Worm (Caenorhabditis elegans): ENCODE results near the gene lea-1.
A peak's percentile ranks its signal among the peaks of the same experiment; 100 is the strongest.

Gene lea-1

ce11 chrV:10019083-10019624 is 7.4 kb downstream of the lea-1 start:
- TF ChIP-seq him-1 (tag; optimal IDR thresholded peaks at IDR 0.05) = no peak
- TF ChIP-seq dao-5 (tag; optimal IDR thresholded peaks at IDR 0.05) = no peak
- no peak for TF ChIP-seq W03F9.2 (tag; optimal IDR thresholded peaks at IDR 0.05)

ce11 chrV:10019934-10020333 is 8.2 kb downstream of the lea-1 start:
- TF ChIP-seq dao-5 (tag; optimal IDR thresholded peaks at IDR 0.05) (no peak), him-1 (tag; optimal IDR thresholded peaks at IDR 0.05) (no peak), W03F9.2 (tag; optimal IDR thresholded peaks at IDR 0.05) (no peak)

- TF ChIP-seq W03F9.2 (tag; optimal IDR thresholded peaks at IDR 0.05) (no peak), him-1 (tag; optimal IDR thresholded peaks at IDR 0.05) (no peak), dao-5 (tag; optimal IDR thresholded peaks at IDR 0.05) (no peak)
Observed at ce11 chrV:10023062-10023536, 11.4 kb downstream of the lea-1 start.

- TF ChIP-seq him-1 (tag; optimal IDR thresholded peaks at IDR 0.05) = no peak
- TF ChIP-seq dao-5 (tag; optimal IDR thresholded peaks at IDR 0.05) = no peak
- no peak for TF ChIP-seq W03F9.2 (tag; optimal IDR thresholded peaks at IDR 0.05)
Observed at ce11 chrV:10030992-10031383, 19.3 kb downstream of the lea-1 start, which contains the start of gene acl-2. Gene acl-2, minus strand, starts transcription at chrV:10031092.

ce11 chrV:10031384-10032171 is 19.9 kb downstream of the lea-1 start:
- no peak for TF ChIP-seq dao-5 (tag; optimal IDR thresholded peaks at IDR 0.05)
- TF ChIP-seq W03F9.2 (tag; optimal IDR thresholded peaks at IDR 0.05) = no peak
- no peak for TF ChIP-seq him-1 (tag; optimal IDR thresholded peaks at IDR 0.05)

- no peak for TF ChIP-seq dao-5 (tag; optimal IDR thresholded peaks at IDR 0.05)
- TF ChIP-seq him-1 (tag; optimal IDR thresholded peaks at IDR 0.05) = no peak
- TF ChIP-seq W03F9.2 (tag; optimal IDR thresholded peaks at IDR 0.05) = no peak
Observed at ce11 chrV:10035586-10035985, 23.9 kb downstream of the lea-1 start.

ce11 chrV:10036275-10036674 is 24.6 kb downstream of the lea-1 start, which contains the start of gene T06E8.2:
Gene T06E8.2, minus strand, starts transcription at chrV:10036413.
- TF ChIP-seq W03F9.2 (tag; optimal IDR thresholded peaks at IDR 0.05) = no peak
- no peak for TF ChIP-seq him-1 (tag; optimal IDR thresholded peaks at IDR 0.05)
- TF ChIP-seq dao-5 (tag; optimal IDR thresholded peaks at IDR 0.05) = no peak

- TF ChIP-seq him-1 (tag; optimal IDR thresholded peaks at IDR 0.05) (no peak), W03F9.2 (tag; optimal IDR thresholded peaks at IDR 0.05) (no peak), dao-5 (tag; optimal IDR thresholded peaks at IDR 0.05) (no peak)
Observed at ce11 chrV:10037040-10037439, 25.3 kb downstream of the lea-1 start, which contains the start of gene F57A8.1. Gene F57A8.1, plus strand, starts transcription at chrV:10037340.

ce11 chrV:10039837-10040236 is 28.1 kb downstream of the lea-1 start:
- peak; percentile 58 for TF ChIP-seq W03F9.2 (tag; optimal IDR thresholded peaks at IDR 0.05)
- no peak for TF ChIP-seq dao-5 (tag; optimal IDR thresholded peaks at IDR 0.05)

ce11 chrV:10041484-10041883 is 29.8 kb downstream of the lea-1 start:
- TF ChIP-seq him-1 (tag; optimal IDR thresholded peaks at IDR 0.05) = no peak
- TF ChIP-seq dao-5 (tag; optimal IDR thresholded peaks at IDR 0.05) = no peak
- no peak for TF ChIP-seq W03F9.2 (tag; optimal IDR thresholded peaks at IDR 0.05)

ce11 chrV:10042254-10042653 is 30.5 kb downstream of the lea-1 start:
- TF ChIP-seq dao-5 (tag; optimal IDR thresholded peaks at IDR 0.05) (no peak), him-1 (tag; optimal IDR thresholded peaks at IDR 0.05) (peak; percentile 29)

ce11 chrV:10043234-10043796 is 31.6 kb downstream of the lea-1 start, which contains the start of gene T06E8.8:
Gene T06E8.8, plus strand, starts transcription at chrV:10043746.
- TF ChIP-seq dao-5 (tag; optimal IDR thresholded peaks at IDR 0.05) = no peak
- TF ChIP-seq W03F9.2 (tag; optimal IDR thresholded peaks at IDR 0.05) = no peak
- TF ChIP-seq him-1 (tag; optimal IDR thresholded peaks at IDR 0.05) = no peak

- TF ChIP-seq dao-5 (tag; optimal IDR thresholded peaks at IDR 0.05) = no peak
- no peak for TF ChIP-seq him-1 (tag; optimal IDR thresholded peaks at IDR 0.05)
- no peak for TF ChIP-seq W03F9.2 (tag; optimal IDR thresholded peaks at IDR 0.05)
Observed at ce11 chrV:10044735-10045134, 33.0 kb downstream of the lea-1 start.

- TF ChIP-seq him-1 (tag; optimal IDR thresholded peaks at IDR 0.05) (no peak), dao-5 (tag; optimal IDR thresholded peaks at IDR 0.05) (no peak), W03F9.2 (tag; optimal IDR thresholded peaks at IDR 0.05) (no peak)
Observed at ce11 chrV:10046503-10046902, 34.8 kb downstream of the lea-1 start.
